Worm (Caenorhabditis elegans) whole organism, dauer: Measurements from ENCODE around the gene lido-14.

Source experiments
- unc-62 ChIP-seq: sonication (generic microtip); optimal IDR thresholded peaks from 2 replicates; lab custom pipeline; 2017; ENCODE audit warnings: missing biosample characterization, missing genetic modification reagents, missing genetic modification characterization

Gene lido-14

DNA sequence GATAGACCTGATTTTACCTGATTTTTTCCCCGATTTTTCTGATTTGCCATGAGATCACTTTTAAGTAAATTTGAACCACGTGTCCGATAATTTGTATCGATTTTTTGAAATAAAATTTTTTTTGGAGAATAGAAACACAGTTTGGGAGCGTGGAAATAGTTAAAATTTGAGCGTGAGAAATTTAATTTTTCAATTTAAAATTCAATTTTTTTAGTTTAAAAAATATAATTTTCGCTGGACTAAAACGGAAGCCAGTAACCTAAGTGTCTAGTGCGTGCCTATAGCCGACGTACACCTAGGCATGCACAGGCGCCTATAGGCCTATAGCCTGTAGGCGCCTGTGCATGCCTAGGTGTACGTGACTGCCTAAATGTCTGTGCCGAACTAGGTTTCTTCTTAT is 40.3 kb downstream of the lido-14 start, which contains the start of gene nep-9:
Gene nep-9 (minus strand): TSS at position 101 of the 400 bp plus-strand sequence.
- TF ChIP-seq unc-62: no peak

DNA sequence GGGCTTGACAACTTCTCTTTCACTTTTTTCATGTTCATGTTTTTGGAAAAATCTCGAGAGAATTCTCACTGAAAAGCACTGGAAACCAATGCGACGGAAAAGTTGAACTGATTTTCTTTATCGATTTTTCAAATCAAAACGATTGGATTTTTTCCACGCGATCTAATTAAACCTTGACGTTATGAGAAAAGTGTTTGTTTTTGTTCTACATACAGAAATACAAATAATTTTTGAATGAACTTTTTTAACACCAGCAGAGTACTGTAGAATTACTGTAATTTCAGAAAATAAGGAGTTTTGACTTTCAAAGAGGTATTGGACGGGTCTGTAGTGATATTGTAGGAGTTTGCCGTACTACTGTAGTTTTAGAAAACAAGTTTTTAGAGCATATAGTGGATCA is 43.9 kb downstream of the lido-14 start, which contains the start of gene nep-10:
Gene nep-10 (minus strand): TSS at position 101 of the 400 bp plus-strand sequence.
- TF ChIP-seq unc-62: no peak

DNA sequence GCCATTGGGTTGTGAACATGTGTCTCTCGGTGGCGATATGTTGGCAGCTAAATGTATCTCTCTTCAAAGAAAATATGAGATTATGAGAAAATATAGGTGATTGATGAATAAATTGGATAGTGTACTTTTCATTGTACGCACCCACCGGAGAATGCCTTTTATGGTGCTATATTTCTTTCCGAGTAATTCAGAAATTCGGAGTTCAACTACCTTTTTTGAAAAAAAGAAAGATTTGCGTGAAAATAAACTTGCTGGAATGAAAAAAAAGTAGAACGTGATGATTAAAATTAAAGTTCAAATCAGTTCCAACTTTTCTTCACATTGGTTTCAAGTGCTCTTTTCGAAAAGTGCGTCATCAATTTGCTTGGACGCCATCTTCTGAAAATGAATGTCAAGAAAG is 44.6 kb downstream of the lido-14 start, which contains the start of gene nep-8:
Gene nep-8 (plus strand): TSS at position 301 of the 400 bp plus-strand sequence.
- no peak for TF ChIP-seq unc-62
